Worm (Caenorhabditis elegans) whole organism, L1 larva: ENCODE results near the gene nsy-4.

ENCODE experiments used
- C16A3.4 ChIP-seq: fragments of 150-350 bp; optimal IDR thresholded peaks from 2 replicates; lab custom pipeline; 2014; ENCODE audit warnings: missing biosample characterization, missing genetic modification characterization
- F16B12.6 ChIP-seq: fragments of 150-350 bp; optimal IDR thresholded peaks from 2 replicates; lab custom pipeline; 2014; ENCODE audit warnings: missing biosample characterization, missing genetic modification characterization
- blmp-1 ChIP-seq: fragments of 150-350 bp; optimal IDR thresholded peaks from 2 replicates; lab custom pipeline; 2014; ENCODE audit warnings: missing biosample characterization, missing genetic modification characterization
- ces-1 ChIP-seq: fragments of 150-350 bp; optimal IDR thresholded peaks from 2 replicates; lab custom pipeline; 2014; ENCODE audit warnings: missing biosample characterization, missing genetic modification reagents, missing genetic modification characterization
- dpl-1 ChIP-seq, 3 experiments: fragments of 150-350 bp in 2 of 3; sonication (generic microtip) in 1 of 3; optimal IDR thresholded peaks; 2 replicates each; lab custom pipeline; 2014 to 2017; ENCODE audit warnings: missing biosample characterization in 3 of 3, missing genetic modification characterization in 3 of 3, missing genetic modification reagents in 3 of 3
- dsc-1 ChIP-seq: sonication (generic microtip); optimal IDR thresholded peaks from 2 replicates; lab custom pipeline; 2016; ENCODE audit warnings: mild to moderate bottlenecking, missing genetic modification characterization, missing compliant biosample characterization
- efl-1 ChIP-seq, 4 experiments: fragments of 150-350 bp; optimal IDR thresholded peaks in 3 of 4; peaks in 1 of 4; 1 replicate in 1 of 4; 2 replicates in 3 of 4; lab custom pipeline; 2014; ENCODE audit warnings: missing biosample characterization in 2 of 4, missing genetic modification characterization in 2 of 4, missing genetic modification reagents in 2 of 4
- efl-3 ChIP-seq: fragments of 200-800 bp; sonication (Bioruptor generic); optimal IDR thresholded peaks from 2 replicates; lab custom pipeline; 2018; ENCODE audit warnings: mild to moderate bottlenecking, missing genetic modification characterization, missing compliant biosample characterization
- elt-2 ChIP-seq: sonication (generic microtip); optimal IDR thresholded peaks from 2 replicates; lab custom pipeline; 2016; ENCODE audit warnings: missing genetic modification characterization, mild to moderate bottlenecking, inconsistent platforms, missing compliant biosample characterization, missing genetic modification reagents
- fkh-8 ChIP-seq: sonication (generic microtip); optimal IDR thresholded peaks from 2 replicates; lab custom pipeline; 2016; ENCODE audit warnings: mild to moderate bottlenecking, missing genetic modification characterization, missing compliant biosample characterization
- fos-1 ChIP-seq: fragments of 150-350 bp; optimal IDR thresholded peaks from 2 replicates; lab custom pipeline; 2014; ENCODE audit warnings: missing biosample characterization, missing genetic modification characterization
- grh-1 ChIP-seq: fragments of 200-800 bp; sonication (Bioruptor generic); IDR thresholded peaks from 2 replicates; pipeline ENCODE4 v1.3.6; 2022; ENCODE audit warnings: missing genetic modification reagents, missing genetic modification characterization, missing compliant biosample characterization
- isw-1 ChIP-seq: fragments of 200-800 bp; sonication (Bioruptor generic); IDR thresholded peaks from 2 replicates; pipeline ENCODE4 v1.3.6; 2022; ENCODE audit warnings: missing genetic modification characterization, missing compliant biosample characterization
- lin-13 ChIP-seq: fragments of 150-350 bp; optimal IDR thresholded peaks from 2 replicates; lab custom pipeline; 2014; ENCODE audit warnings: missing biosample characterization, missing genetic modification reagents, missing genetic modification characterization
- lin-14 ChIP-seq: fragments of 200-800 bp; sonication (Bioruptor generic); optimal IDR thresholded peaks from 2 replicates; lab custom pipeline; 2018; ENCODE audit warnings: mild to moderate bottlenecking, missing genetic modification characterization, moderate library complexity, missing compliant biosample characterization
- lin-15B ChIP-seq: fragments of 150-350 bp; sonication (generic microtip); optimal IDR thresholded peaks from 3 replicates; lab custom pipeline; 2014; ENCODE audit warnings: missing biosample characterization, missing genetic modification characterization
- lin-35 ChIP-seq, 2 experiments: fragments of 150-350 bp; optimal IDR thresholded peaks; 2 replicates each; lab custom pipeline; 2014; ENCODE audit warnings: missing biosample characterization in 2 of 2, missing genetic modification characterization in 2 of 2, missing genetic modification reagents in 2 of 2
- lin-39 ChIP-seq: fragments of 150-350 bp; optimal IDR thresholded peaks from 2 replicates; lab custom pipeline; 2014; ENCODE audit warnings: missing biosample characterization, missing genetic modification reagents, missing genetic modification characterization
- lir-3 ChIP-seq: sonication (generic microtip); optimal IDR thresholded peaks from 2 replicates; lab custom pipeline; 2016; ENCODE audit warnings: mild to moderate bottlenecking, missing genetic modification characterization, moderate library complexity, missing compliant biosample characterization; ENCODE audit not compliant: poor library complexity
- lsy-2 ChIP-seq, 2 experiments: fragments of 150-350 bp; optimal IDR thresholded peaks; 2 replicates each; lab custom pipeline; 2014; ENCODE audit warnings: missing biosample characterization in 2 of 2, missing genetic modification characterization in 2 of 2
- mep-1 ChIP-seq: fragments of 150-350 bp; optimal IDR thresholded peaks from 2 replicates; lab custom pipeline; 2014; ENCODE audit warnings: missing biosample characterization, missing genetic modification characterization
- nhr-12 ChIP-seq: sonication (generic microtip); optimal IDR thresholded peaks from 2 replicates; lab custom pipeline; 2017; ENCODE audit warnings: missing biosample characterization, missing genetic modification characterization
- nhr-19 ChIP-seq: fragments of 200-800 bp; sonication (Bioruptor generic); conservative IDR thresholded peaks from 2 replicates; pipeline ENCODE4 v1.3.6; 2022; ENCODE audit warnings: missing genetic modification characterization, missing compliant biosample characterization
- nhr-237 ChIP-seq: fragments of 150-350 bp; optimal IDR thresholded peaks from 2 replicates; lab custom pipeline; 2014; ENCODE audit warnings: missing biosample characterization, missing genetic modification characterization
- nhr-47 ChIP-seq: sonication (generic microtip); optimal IDR thresholded peaks from 2 replicates; lab custom pipeline; 2016; ENCODE audit warnings: mild to moderate bottlenecking, missing genetic modification characterization, moderate library complexity, missing compliant biosample characterization
- nhr-71 ChIP-seq: sonication (generic microtip); optimal IDR thresholded peaks from 2 replicates; lab custom pipeline; 2016; ENCODE audit warnings: mild to moderate bottlenecking, missing genetic modification characterization, moderate library complexity, missing compliant biosample characterization
- nhr-76 ChIP-seq: sonication (generic microtip); optimal IDR thresholded peaks from 2 replicates; lab custom pipeline; 2017; ENCODE audit warnings: missing biosample characterization, missing genetic modification characterization
- nhr-77 ChIP-seq: fragments of 150-350 bp; optimal IDR thresholded peaks from 2 replicates; lab custom pipeline; 2014; ENCODE audit warnings: missing biosample characterization, missing genetic modification characterization
- nhr-85 ChIP-seq: sonication (generic microtip); peaks from one replicate; lab custom pipeline; 2016; ENCODE audit warnings: missing genetic modification characterization, inconsistent platforms, missing compliant biosample characterization
- nhr-90 ChIP-seq: sonication (generic microtip); optimal IDR thresholded peaks from 2 replicates; lab custom pipeline; 2016; ENCODE audit warnings: mild to moderate bottlenecking, missing genetic modification characterization, missing compliant biosample characterization; ENCODE audit not compliant: poor library complexity
- pag-3 ChIP-seq: sonication (generic microtip); optimal IDR thresholded peaks from 2 replicates; lab custom pipeline; 2017; ENCODE audit warnings: missing genetic modification characterization, mild to moderate bottlenecking, missing compliant biosample characterization, antibody characterized with exemption, borderline replicate concordance; ENCODE audit not compliant: insufficient read depth
- skn-1 ChIP-seq: fragments of 150-350 bp; optimal IDR thresholded peaks from 2 replicates; lab custom pipeline; 2014; ENCODE audit warnings: missing biosample characterization, missing genetic modification characterization
- snpc-4 ChIP-seq: fragments of 150-350 bp; optimal IDR thresholded peaks from 2 replicates; lab custom pipeline; 2014; ENCODE audit warnings: missing biosample characterization, missing genetic modification characterization
- snu-23 ChIP-seq: sonication (generic microtip); optimal IDR thresholded peaks from 2 replicates; lab custom pipeline; 2016; ENCODE audit warnings: missing genetic modification characterization, missing compliant biosample characterization
- sptf-1 ChIP-seq: fragments of 150-350 bp; optimal IDR thresholded peaks from 2 replicates; lab custom pipeline; 2014; ENCODE audit warnings: missing biosample characterization, missing genetic modification characterization
- tbx-2 ChIP-seq: sonication (generic microtip); optimal IDR thresholded peaks from 2 replicates; lab custom pipeline; 2016; ENCODE audit warnings: missing genetic modification characterization, missing compliant biosample characterization
- unc-130 ChIP-seq: fragments of 150-350 bp; optimal IDR thresholded peaks from 2 replicates; lab custom pipeline; 2017; ENCODE audit warnings: missing biosample characterization, missing genetic modification characterization, inconsistent platforms
- unc-30 ChIP-seq: sonication (generic microtip); optimal IDR thresholded peaks from 2 replicates; lab custom pipeline; 2017; ENCODE audit warnings: missing biosample characterization, missing genetic modification characterization
- unc-62 ChIP-seq: fragments of 150-350 bp; optimal IDR thresholded peaks from 2 replicates; lab custom pipeline; 2014; ENCODE audit warnings: missing biosample characterization, missing genetic modification reagents, missing genetic modification characterization
- unc-86 ChIP-seq: sonication (generic microtip); optimal IDR thresholded peaks from 2 replicates; lab custom pipeline; 2016; ENCODE audit warnings: missing genetic modification characterization, missing compliant biosample characterization
- unc-98 ChIP-seq: fragments of 200-800 bp; sonication (Bioruptor generic); IDR thresholded peaks from 2 replicates; pipeline ENCODE4 v1.3.6; 2022; ENCODE audit warnings: missing genetic modification characterization, missing compliant biosample characterization
- vab-15 ChIP-seq: sonication (generic microtip); optimal IDR thresholded peaks from 2 replicates; lab custom pipeline; 2017; ENCODE audit warnings: missing genotype, mild to moderate bottlenecking, missing genetic modification characterization, missing compliant biosample characterization
- xbp-1 ChIP-seq: sonication (generic microtip); optimal IDR thresholded peaks from 2 replicates; lab custom pipeline; 2016; ENCODE audit warnings: missing genetic modification characterization, missing compliant biosample characterization
- zag-1 ChIP-seq: fragments of 150-350 bp; optimal IDR thresholded peaks from 2 replicates; lab custom pipeline; 2014; ENCODE audit warnings: missing biosample characterization, missing genetic modification characterization
- ztf-4 ChIP-seq: fragments of 150-350 bp; optimal IDR thresholded peaks from 2 replicates; lab custom pipeline; 2014; ENCODE audit warnings: missing biosample characterization, missing genetic modification characterization

nsy-4 gene

DNA sequence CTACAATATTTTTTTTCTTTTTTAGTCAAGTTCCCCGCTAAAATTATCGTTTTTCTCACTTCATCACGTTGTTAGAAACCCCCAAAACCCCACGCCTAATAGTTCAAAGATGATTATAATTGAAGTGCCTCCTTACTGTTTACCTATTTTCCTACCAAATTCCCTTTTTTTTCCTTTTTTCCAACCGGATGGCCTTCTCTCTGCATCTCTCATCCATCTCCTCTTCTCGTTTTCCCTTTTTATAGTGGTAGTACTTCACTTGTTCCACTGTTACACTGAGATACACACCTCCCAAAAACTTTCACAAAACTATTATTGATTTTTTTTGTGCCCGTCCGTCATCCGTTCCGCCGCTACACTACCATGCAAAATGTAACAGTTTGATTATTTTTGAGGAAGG lies at the start of gene nsy-4:
Gene nsy-4, plus strand, starts transcription at position 274 of the 400 bp plus-strand sequence.
- TF ChIP-seq dsc-1 (no peak), nhr-90 (tag; lab: Kevin White, UChicago) (no peak), lin-14 (GFP tag; lab: Kevin White, UChicago) (peak; percentile 40), lir-3 (tag; lab: Kevin White, UChicago) (no peak), pag-3 (no peak), zag-1 (tag; lab: Kevin White, UChicago) (no peak), nhr-77 (no peak), lin-39 (tag; lab: Kevin White, UChicago) (no peak), snpc-4 (tag; lab: Kevin White, UChicago) (no peak), lin-13 (GFP tag; lab: Kevin White, UChicago) (no peak), lin-35 (GFP tag; optimal IDR thresholded peaks at IDR 0.05; lab: Kevin White, UChicago) (no peak), nhr-76 (tag; lab: Kevin White, UChicago) (no peak), blmp-1 (tag; lab: Kevin White, UChicago) (peak; percentile 90), nhr-47 (tag; lab: Kevin White, UChicago) (no peak), skn-1 (tag; lab: Kevin White, UChicago) (no peak), unc-130 (tag; lab: Kevin White, UChicago) (no peak), isw-1 (GFP tag; lab: Robert Waterston, UW) (no peak), unc-30 (tag; lab: Kevin White, UChicago) (no peak), sptf-1 (tag; lab: Kevin White, UChicago) (no peak), nhr-85 (tag; lab: Kevin White, UChicago) (peak; percentile 74)

DNA sequence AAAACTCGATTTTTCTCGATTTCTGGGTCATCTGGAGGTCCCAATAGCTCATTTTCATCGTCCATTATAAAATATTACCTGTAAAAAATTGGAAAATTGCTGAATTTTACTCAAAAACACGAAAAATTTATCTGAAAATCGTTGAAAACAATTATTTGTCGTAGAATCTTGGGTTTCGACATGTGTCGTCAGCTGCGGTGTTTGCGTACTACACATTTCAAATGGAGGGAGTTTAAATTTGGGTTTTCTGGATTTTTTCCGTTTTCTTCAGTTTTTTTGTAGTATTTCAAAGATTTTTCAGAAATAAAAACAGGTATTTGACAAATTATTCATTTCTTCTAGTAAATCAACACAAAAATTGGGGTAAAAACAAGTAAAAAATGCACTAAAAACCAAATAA lies 47.5 kb upstream of the nsy-4 start, which contains the start of gene M70.5:
Gene M70.5, minus strand, starts transcription at position 78 of the 400 bp plus-strand sequence.
- TF ChIP-seq snu-23 (GFP tag; lab: Kevin White, UChicago) (peak; percentile 31), xbp-1 (tag; lab: Kevin White, UChicago) (peak; percentile 19), F16B12.6 (peak; percentile 71), nhr-19 (peak; percentile 60), tbx-2 (peak; percentile 15), grh-1 (GFP tag; lab: Robert Waterston, UW) (peak; percentile 57), isw-1 (GFP tag; lab: Robert Waterston, UW) (peak; percentile 58), efl-1 (optimal IDR thresholded peaks at IDR 0.05; lab: Kevin White, UChicago) (peak; percentile 49 to 83), efl-1 (GFP tag; optimal IDR thresholded peaks at IDR 0.05 in 1 of 2; lab: Kevin White, UChicago) (peak; percentile 86 to 98), lin-35 (GFP tag; optimal IDR thresholded peaks at IDR 0.05; lab: Kevin White, UChicago) (peak; percentile 64 to 86), dpl-1 (GFP tag; optimal IDR thresholded peaks at IDR 0.05; lab: Kevin White, UChicago) (peak; percentile 69 to 84 (median 82)), lsy-2 (tag; optimal IDR thresholded peaks at IDR 0.05; lab: Kevin White, UChicago) (peak in 1 of 2 experiments; percentile 25)

DNA sequence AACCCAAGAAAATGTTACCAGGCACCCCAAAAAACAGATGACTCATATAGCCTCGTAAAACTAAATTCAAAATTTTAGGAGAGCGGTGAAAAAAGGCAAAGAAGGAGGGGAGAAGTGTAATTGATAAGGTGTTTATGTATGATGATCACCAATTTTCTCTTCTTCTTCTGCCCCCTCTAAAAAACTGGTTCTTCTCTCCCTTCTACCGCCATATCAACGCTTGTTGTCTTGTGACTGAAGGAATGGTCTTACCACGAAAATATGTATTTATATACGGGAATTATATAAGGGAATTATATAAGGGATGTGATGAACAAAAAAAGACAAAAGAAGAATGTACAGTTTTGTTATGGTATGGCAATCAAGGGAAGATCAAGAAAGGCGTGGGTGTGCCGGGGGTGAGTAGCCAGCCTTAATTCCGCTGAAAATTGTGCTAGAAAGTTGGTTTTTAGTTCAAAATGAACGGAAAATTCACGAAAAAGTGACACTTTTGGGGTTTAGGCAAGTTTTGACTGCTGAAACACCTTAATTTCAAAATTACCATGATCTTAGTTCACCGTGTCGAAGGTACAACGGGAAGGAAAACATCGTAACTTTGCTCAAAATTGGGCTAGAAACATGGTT lies 41.6 kb upstream of the nsy-4 start:
- TF ChIP-seq elt-2 (tag; lab: Kevin White, UChicago) (peak; percentile 59), nhr-71 (tag; lab: Kevin White, UChicago) (peak; percentile 71), fos-1 (tag; lab: Kevin White, UChicago) (no peak), mep-1 (peak; percentile 23), C16A3.4 (tag; lab: Kevin White, UChicago) (peak; percentile 20), nhr-237 (no peak), isw-1 (GFP tag; lab: Robert Waterston, UW) (no peak), unc-98 (GFP tag; lab: Robert Waterston, UW) (no peak), unc-86 (tag; lab: Kevin White, UChicago) (no peak), unc-62 (GFP tag; lab: Kevin White, UChicago) (no peak), nhr-19 (peak; percentile 33), blmp-1 (tag; lab: Kevin White, UChicago) (peak; percentile 78), lin-15B (tag; lab: Kevin White, UChicago) (no peak), efl-3 (no peak), nhr-90 (tag; lab: Kevin White, UChicago) (peak; percentile 78), ces-1 (no peak), vab-15 (tag; lab: Kevin White, UChicago) (peak; percentile 35), efl-1 (optimal IDR thresholded peaks at IDR 0.05; lab: Kevin White, UChicago) (peak; percentile 3 to 11), efl-1 (GFP tag; optimal IDR thresholded peaks at IDR 0.05 in 1 of 2; lab: Kevin White, UChicago) (peak in 1 of 2 experiments; percentile 95), ztf-4 (tag; lab: Kevin White, UChicago) (peak; percentile 49), skn-1 (tag; lab: Kevin White, UChicago) (peak; percentile 5), snpc-4 (tag; lab: Kevin White, UChicago) (no peak), xbp-1 (tag; lab: Kevin White, UChicago) (no peak), nhr-77 (no peak), lin-14 (GFP tag; lab: Kevin White, UChicago) (peak; percentile 60), lin-35 (GFP tag; optimal IDR thresholded peaks at IDR 0.05; lab: Kevin White, UChicago) (peak; percentile 7 to 82), snu-23 (GFP tag; lab: Kevin White, UChicago) (peak; percentile 63), fkh-8 (tag; lab: Kevin White, UChicago) (no peak), grh-1 (GFP tag; lab: Robert Waterston, UW) (peak; percentile 82), nhr-12 (tag; lab: Kevin White, UChicago) (no peak)
